Fruit fly (Drosophila melanogaster) whole organism, embryonic: Measurements from ENCODE around the gene Hinfp.

Source experiments
- ATbp ChIP-seq: fragments of 200-800 bp; sonication (Bioruptor generic); optimal IDR thresholded peaks from 2 replicates; lab custom pipeline; 2017; ENCODE audit warnings: missing biosample characterization, mild to moderate bottlenecking, missing genetic modification characterization, missing genetic modification reagents
- Adf1 ChIP-seq: fragments of 200-800 bp; sonication (Bioruptor generic); IDR thresholded peaks from 2 replicates; pipeline ENCODE4 v1.3.6; 2022; ENCODE audit warnings: missing biosample characterization, missing genetic modification characterization
- B-H1 ChIP-seq: fragments of 200-800 bp; sonication (Bioruptor generic); IDR thresholded peaks from 3 replicates; pipeline ENCODE4 v1.3.6; 2022; ENCODE audit warnings: missing biosample characterization, missing genetic modification characterization
- BEAF-32 ChIP-seq: fragments of 200-800 bp; sonication (Bioruptor generic); optimal IDR thresholded peaks from 3 replicates; lab custom pipeline; 2017; ENCODE audit warnings: missing biosample characterization, missing genetic modification characterization, mild to moderate bottlenecking, moderate library complexity, missing genetic modification reagents
- CG13424 ChIP-seq: fragments of 200-800 bp; sonication (Bioruptor generic); optimal IDR thresholded peaks from 2 replicates; lab custom pipeline; 2019; ENCODE audit warnings: missing biosample characterization, mild to moderate bottlenecking, missing genetic modification characterization, moderate library complexity
- CG14667 ChIP-seq: fragments of 200-800 bp; sonication (Bioruptor generic); IDR thresholded peaks from 2 replicates; pipeline ENCODE4 v1.3.6; 2022; ENCODE audit warnings: missing biosample characterization, missing genetic modification characterization
- CG1603 ChIP-seq: fragments of 200-800 bp; sonication (Bioruptor generic); optimal IDR thresholded peaks from 2 replicates; lab custom pipeline; 2019; ENCODE audit warnings: missing biosample characterization, mild to moderate bottlenecking, missing genetic modification characterization, moderate library complexity
- CG16815 ChIP-seq: fragments of 200-800 bp; sonication (Bioruptor generic); optimal IDR thresholded peaks from 3 replicates; lab custom pipeline; 2017; ENCODE audit warnings: missing biosample characterization, mild to moderate bottlenecking, missing genetic modification characterization
- CG17186 ChIP-seq: fragments of 200-800 bp; sonication (Bioruptor generic); optimal IDR thresholded peaks from 3 replicates; lab custom pipeline; 2017; ENCODE audit warnings: missing biosample characterization, missing genetic modification reagents, missing genetic modification characterization
- CG17385 ChIP-seq: fragments of 200-800 bp; sonication (Bioruptor generic); optimal IDR thresholded peaks from 3 replicates; lab custom pipeline; 2018; ENCODE audit warnings: missing biosample characterization, mild to moderate bottlenecking, missing genetic modification characterization
- CG18764 ChIP-seq: fragments of 200-800 bp; sonication (Bioruptor generic); optimal IDR thresholded peaks from 3 replicates; lab custom pipeline; 2016; ENCODE audit warnings: missing biosample characterization, missing genetic modification characterization
- CG3065 ChIP-seq: fragments of 200-800 bp; sonication (Bioruptor generic); optimal IDR thresholded peaks from 2 replicates; lab custom pipeline; 2016; ENCODE audit warnings: missing biosample characterization, missing genetic modification characterization
- CG34224 ChIP-seq: fragments of 200-800 bp; sonication (Bioruptor generic); IDR thresholded peaks from 3 replicates; pipeline ENCODE4 v1.3.6; 2022; ENCODE audit warnings: missing biosample characterization, missing genetic modification characterization; ENCODE audit not compliant: partially characterized antibody
- CG4360 ChIP-seq: fragments of 200-800 bp; sonication (Bioruptor generic); IDR thresholded peaks from 2 replicates; pipeline ENCODE4 v1.3.6; 2022; ENCODE audit warnings: missing biosample characterization, missing genetic modification characterization
- CG43689 ChIP-seq: fragments of 200-800 bp; sonication (Bioruptor generic); IDR thresholded peaks from 2 replicates; pipeline ENCODE4 v1.3.6; 2022; ENCODE audit warnings: missing biosample characterization, missing genetic modification characterization
- CG4404 ChIP-seq: fragments of 200-800 bp; sonication (Bioruptor generic); IDR thresholded peaks from 2 replicates; pipeline ENCODE4 v1.3.6; 2022; ENCODE audit warnings: missing biosample characterization, missing genetic modification characterization
- CG4424 ChIP-seq: fragments of 200-800 bp; sonication (Bioruptor generic); optimal IDR thresholded peaks from 3 replicates; lab custom pipeline; 2016; ENCODE audit warnings: missing biosample characterization, missing genetic modification characterization
- CG6272 ChIP-seq: fragments of 200-800 bp; sonication (Bioruptor generic); IDR thresholded peaks from 2 replicates; pipeline ENCODE4 v1.3.6; 2022; ENCODE audit warnings: missing biosample characterization, missing genetic modification characterization
- CG7372 ChIP-seq: fragments of 200-800 bp; sonication (Bioruptor generic); IDR thresholded peaks from 2 replicates; pipeline ENCODE4 v1.3.6; 2022; ENCODE audit warnings: missing biosample characterization, missing genetic modification characterization
- CG9932 ChIP-seq: fragments of 200-800 bp; sonication (Bioruptor generic); IDR thresholded peaks from 2 replicates; pipeline ENCODE4 v1.3.6; 2022; ENCODE audit warnings: missing biosample characterization, missing genetic modification characterization
- CkIIα-i1 ChIP-seq: fragments of 200-800 bp; sonication (Bioruptor generic); IDR thresholded peaks from 2 replicates; pipeline ENCODE4 v1.3.6; 2022; ENCODE audit warnings: missing biosample characterization, missing genetic modification characterization
- CrebB ChIP-seq: fragments of 200-800 bp; sonication (Bioruptor generic); optimal IDR thresholded peaks from 3 replicates; lab custom pipeline; 2018; ENCODE audit warnings: missing biosample characterization, mild to moderate bottlenecking, missing genetic modification characterization
- Deaf1 ChIP-seq: fragments of 200-800 bp; optimal IDR thresholded peaks from 3 replicates; lab custom pipeline; 2019; ENCODE audit warnings: missing biosample characterization, mild to moderate bottlenecking, missing genetic modification characterization, moderate library complexity
- Doc2 ChIP-seq: fragments of 200-800 bp; sonication (Bioruptor generic); IDR thresholded peaks from 2 replicates; pipeline ENCODE4 v1.3.6; 2022; ENCODE audit warnings: missing biosample characterization, missing genetic modification characterization
- Doc3 ChIP-seq: fragments of 200-800 bp; sonication (Bioruptor generic); IDR thresholded peaks from 3 replicates; pipeline ENCODE4 v1.3.6; 2022; ENCODE audit warnings: missing biosample characterization, missing genetic modification characterization; ENCODE audit not compliant: partially characterized antibody
- E2f1 ChIP-seq: fragments of 200-800 bp; sonication (Bioruptor generic); IDR thresholded peaks from 2 replicates; pipeline ENCODE4 v1.3.6; 2022; ENCODE audit warnings: missing biosample characterization, missing genetic modification characterization
- ERR ChIP-seq: fragments of 200-800 bp; sonication (Bioruptor generic); optimal IDR thresholded peaks from 2 replicates; lab custom pipeline; 2016; ENCODE audit warnings: missing biosample characterization, missing genetic modification characterization
- Nf-YB ChIP-seq: fragments of 200-800 bp; sonication (Bioruptor generic); optimal IDR thresholded peaks from 3 replicates; lab custom pipeline; 2019; ENCODE audit warnings: missing biosample characterization, mild to moderate bottlenecking, missing genetic modification characterization, moderate library complexity
- Nf-YC ChIP-seq: fragments of 200-800 bp; optimal IDR thresholded peaks from 3 replicates; lab custom pipeline; 2019; ENCODE audit warnings: missing biosample characterization, mild to moderate bottlenecking, missing genetic modification characterization, moderate library complexity
- Ptx1 ChIP-seq: fragments of 200-800 bp; sonication (Bioruptor generic); IDR thresholded peaks from 2 replicates; pipeline ENCODE4 v1.3.6; 2022; ENCODE audit warnings: missing biosample characterization, missing genetic modification characterization
- Stat92E ChIP-seq, 3 experiments: fragments of >200 bp in 2 of 3; fragments of 200-800 bp in 1 of 3; sonication (Bioruptor generic) in 1 of 3; optimal IDR thresholded peaks; 2 replicates each; lab custom pipeline; 2017 to 2019; ENCODE audit warnings: missing biosample characterization in 3 of 3, missing genetic modification characterization in 3 of 3, mild to moderate bottlenecking in 1 of 3, moderate library complexity in 1 of 3
- ase ChIP-seq: fragments of 200-800 bp; sonication (Bioruptor generic); IDR thresholded peaks from 3 replicates; pipeline ENCODE4 v1.3.6; 2022; ENCODE audit warnings: missing biosample characterization, missing genetic modification characterization
- cg ChIP-seq: fragments of 200-800 bp; sonication (Bioruptor generic); optimal IDR thresholded peaks from 3 replicates; lab custom pipeline; 2019; ENCODE audit warnings: missing biosample characterization, mild to moderate bottlenecking, missing genetic modification characterization, moderate library complexity
- chn ChIP-seq: fragments of 200-800 bp; sonication (Bioruptor generic); optimal IDR thresholded peaks from 2 replicates; lab custom pipeline; 2016; ENCODE audit warnings: missing biosample characterization, missing genetic modification characterization
- ci ChIP-seq: fragments of 200-800 bp; sonication (Bioruptor generic); IDR thresholded peaks from 3 replicates; pipeline ENCODE4 v1.3.6; 2022; ENCODE audit warnings: missing biosample characterization, missing genetic modification characterization
- da ChIP-seq: fragments of 200-800 bp; sonication (Bioruptor generic); optimal IDR thresholded peaks from 2 replicates; lab custom pipeline; 2016; ENCODE audit warnings: missing biosample characterization, missing genetic modification characterization
- eve ChIP-seq, 2 experiments: fragments of >200 bp; optimal IDR thresholded peaks; 2 replicates each; lab custom pipeline; 2017; ENCODE audit warnings: missing biosample characterization in 2 of 2, missing genetic modification characterization in 2 of 2
- exex ChIP-seq: fragments of 200-800 bp; sonication (Bioruptor generic); optimal IDR thresholded peaks from 4 replicates; lab custom pipeline; 2018; ENCODE audit warnings: missing biosample characterization, mild to moderate bottlenecking, missing genetic modification characterization, moderate library complexity
- fd64A ChIP-seq: fragments of 200-800 bp; sonication (Bioruptor generic); optimal IDR thresholded peaks from 3 replicates; lab custom pipeline; 2018; ENCODE audit warnings: missing biosample characterization, mild to moderate bottlenecking, missing genetic modification characterization
- hb ChIP-seq: fragments of 200-800 bp; sonication (Bioruptor generic); IDR thresholded peaks from 3 replicates; pipeline ENCODE4 v1.3.6; 2022; ENCODE audit warnings: missing biosample characterization, missing genetic modification characterization; ENCODE audit not compliant: partially characterized antibody
- knrl ChIP-seq: fragments of 200-800 bp; sonication (Bioruptor generic); IDR thresholded peaks from 3 replicates; pipeline ENCODE4 v1.3.6; 2022; ENCODE audit warnings: missing biosample characterization, missing genetic modification characterization; ENCODE audit not compliant: partially characterized antibody
- maf-S ChIP-seq: fragments of 200-800 bp; sonication (Bioruptor generic); optimal IDR thresholded peaks from 2 replicates; lab custom pipeline; 2016; ENCODE audit warnings: missing biosample characterization, missing genetic modification characterization
- pnt ChIP-seq: fragments of 200-800 bp; sonication (Bioruptor generic); optimal IDR thresholded peaks from 3 replicates; lab custom pipeline; 2016; ENCODE audit warnings: missing biosample characterization, missing genetic modification characterization
- pros ChIP-seq: fragments of 200-800 bp; sonication (Bioruptor generic); optimal IDR thresholded peaks from 3 replicates; lab custom pipeline; 2019; ENCODE audit warnings: missing biosample characterization, mild to moderate bottlenecking, missing genetic modification characterization, moderate library complexity
- salm ChIP-seq: fragments of 200-800 bp; sonication (Bioruptor generic); optimal IDR thresholded peaks from 2 replicates; lab custom pipeline; 2018; ENCODE audit warnings: missing biosample characterization, mild to moderate bottlenecking, missing genetic modification characterization
- schlank ChIP-seq: fragments of 200-800 bp; sonication (Bioruptor generic); optimal IDR thresholded peaks from 2 replicates; lab custom pipeline; 2018; ENCODE audit warnings: missing biosample characterization, mild to moderate bottlenecking, missing genetic modification characterization
- slbo ChIP-seq: fragments of 200-800 bp; sonication (Bioruptor generic); IDR thresholded peaks from 2 replicates; pipeline ENCODE4 v1.3.6; 2022; ENCODE audit warnings: missing biosample characterization, missing genetic modification characterization
- sob ChIP-seq: fragments of 200-800 bp; sonication (Bioruptor generic); IDR thresholded peaks from 2 replicates; pipeline ENCODE4 v1.3.6; 2022; ENCODE audit warnings: missing biosample characterization, missing genetic modification characterization
- tgo ChIP-seq: fragments of 200-800 bp; sonication (Bioruptor generic); IDR thresholded peaks from 3 replicates; pipeline ENCODE4 v1.3.6; 2022; ENCODE audit warnings: missing biosample characterization, missing genetic modification characterization
- tll ChIP-seq, 2 experiments: fragments of 200-800 bp in 1 of 2; fragments of >200 bp in 1 of 2; sonication (Bioruptor generic) in 1 of 2; optimal IDR thresholded peaks; 2 replicates each; lab custom pipeline; 2017 to 2019; ENCODE audit warnings: missing biosample characterization in 2 of 2, missing genetic modification characterization in 2 of 2, mild to moderate bottlenecking in 1 of 2, moderate library complexity in 1 of 2
- twi ChIP-seq: fragments of 200-800 bp; optimal IDR thresholded peaks from 2 replicates; lab custom pipeline; 2019; ENCODE audit warnings: missing biosample characterization, mild to moderate bottlenecking, missing genetic modification characterization, moderate library complexity
- vnd ChIP-seq: fragments of 200-800 bp; sonication (Bioruptor generic); IDR thresholded peaks from 3 replicates; pipeline ENCODE4 v1.3.6; 2022; ENCODE audit warnings: missing biosample characterization, missing genetic modification characterization; ENCODE audit not compliant: partially characterized antibody

Hinfp gene

dm6 chrX:590479-590878 is 34.9 kb upstream of the Hinfp start:
- TF ChIP-seq Stat92E (GFP tag; optimal IDR thresholded peaks at IDR 0.05; lab: Kevin White, UChicago) = no peak
- no peak for TF ChIP-seq CG4424 (GFP tag; lab: Kevin White, UChicago)
- TF ChIP-seq BEAF-32 (GFP tag; lab: Kevin White, UChicago) = no peak
- peak; percentile 82 for TF ChIP-seq vnd (GFP tag; lab: Robert Waterston, UW)
- TF ChIP-seq CG3065 (GFP tag; lab: Kevin White, UChicago) = no peak
- TF ChIP-seq eve (GFP tag; optimal IDR thresholded peaks at IDR 0.05; lab: Kevin White, UChicago) = no peak
- TF ChIP-seq ci (GFP tag; lab: Robert Waterston, UW) = no peak
- no peak for TF ChIP-seq da (GFP tag; lab: Kevin White, UChicago)
- peak; percentile 13 for TF ChIP-seq twi (tag; lab: Kevin White, UChicago)
- no peak for TF ChIP-seq CG18764 (GFP tag; lab: Kevin White, UChicago)
- TF ChIP-seq Adf1 (GFP tag; lab: Robert Waterston, UW) = peak; percentile 58; the same call in 1 of the 2 replicates
- peak; percentile 98 for TF ChIP-seq Nf-YC (tag; lab: Kevin White, UChicago)
- no peak for TF ChIP-seq CG17186 (GFP tag; lab: Kevin White, UChicago)
- TF ChIP-seq knrl = no peak
- no peak for TF ChIP-seq CG6272 (GFP tag; lab: Robert Waterston, UW)
- peak; percentile 98 for TF ChIP-seq Nf-YB
- no peak for TF ChIP-seq CG1603 (tag; lab: Kevin White, UChicago)
- TF ChIP-seq hb (GFP tag; lab: Robert Waterston, UW) = no peak
- no peak for TF ChIP-seq tgo
- no peak for TF ChIP-seq B-H1 (GFP tag; lab: Robert Waterston, UW)
- no peak for TF ChIP-seq CG9932
- TF ChIP-seq chn = no peak
- no peak for TF ChIP-seq schlank
- no peak for TF ChIP-seq ERR (GFP tag; lab: Kevin White, UChicago)
- no peak for TF ChIP-seq CG16815 (GFP tag; lab: Kevin White, UChicago)
- no peak for TF ChIP-seq Ptx1 (GFP tag; lab: Robert Waterston, UW)
- TF ChIP-seq Doc3 = no peak
- peak; percentile 93 for TF ChIP-seq cg (GFP tag; lab: Kevin White, UChicago)
- TF ChIP-seq CG14667 (GFP tag; lab: Robert Waterston, UW) = no peak
- no peak for TF ChIP-seq ATbp
- TF ChIP-seq CG17385 (GFP tag; lab: Kevin White, UChicago) = no peak
- TF ChIP-seq CG4404 (GFP tag; lab: Robert Waterston, UW) = no peak
- no peak for TF ChIP-seq exex (tag; lab: Kevin White, UChicago)
- TF ChIP-seq maf-S (GFP tag; lab: Kevin White, UChicago) = no peak
- no peak for TF ChIP-seq CG43689
- no peak for TF ChIP-seq salm
- no peak for TF ChIP-seq E2f1
- no peak for TF ChIP-seq CG4360 (GFP tag; lab: Robert Waterston, UW)
- TF ChIP-seq tll (GFP tag; optimal IDR thresholded peaks at IDR 0.05; lab: Kevin White, UChicago) = peak in 1 of 2 experiments; percentile 11
- TF ChIP-seq sob (GFP tag; lab: Robert Waterston, UW) = no peak
- peak; percentile 86 for TF ChIP-seq pros (GFP tag; lab: Kevin White, UChicago)
- TF ChIP-seq ase (GFP tag; lab: Robert Waterston, UW) = no peak
- TF ChIP-seq CkIIα-i1 (GFP tag; lab: Robert Waterston, UW) = no peak
- no peak for TF ChIP-seq CG34224 (GFP tag; lab: Robert Waterston, UW)
- no peak for TF ChIP-seq pnt (GFP tag; lab: Kevin White, UChicago)
- TF ChIP-seq CG7372 = no peak
- TF ChIP-seq CG13424 (tag; lab: Kevin White, UChicago) = no peak
- TF ChIP-seq Deaf1 = peak; percentile 60
- no peak for TF ChIP-seq CrebB (tag; lab: Kevin White, UChicago)
- TF ChIP-seq Doc2 = no peak
- TF ChIP-seq slbo (GFP tag; lab: Robert Waterston, UW) = no peak
- TF ChIP-seq fd64A (GFP tag; lab: Kevin White, UChicago) = no peak
